Fruit fly (Drosophila melanogaster): ENCODE data around the gene CG6793.

Gene CG6793

DNA sequence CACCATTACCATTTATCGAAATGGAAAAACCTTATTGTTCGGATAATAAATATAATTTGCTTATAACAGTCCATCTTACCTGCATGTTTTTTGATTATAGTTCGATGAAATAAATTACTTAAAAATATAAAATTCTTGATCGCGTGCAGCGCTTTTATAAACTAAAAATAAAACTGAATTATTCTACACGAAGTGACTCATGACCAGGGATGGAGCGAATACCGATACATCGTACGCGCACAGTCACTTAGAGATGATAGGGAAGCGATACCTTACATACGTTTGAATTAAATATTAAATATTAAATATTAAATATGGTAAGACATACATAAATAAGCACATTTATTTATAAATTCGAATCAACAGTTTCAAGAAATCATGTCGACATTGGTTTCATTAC, 49.2 kb upstream of the CG6793 start, which contains the start of gene viaf (continued):
- TF ChIP-seq fd96Cb (tag; optimal IDR thresholded peaks at IDR 0.05) = peak; percentile 22
- TF ChIP-seq hbn (GFP tag; IDR thresholded peaks at IDR 0.05; ENCODE audit: partially characterized antibody) = peak; percentile 85
- TF ChIP-seq sqz (GFP tag; optimal IDR thresholded peaks at IDR 0.05) = no peak
- TF ChIP-seq kay (GFP tag; optimal IDR thresholded peaks at IDR 0.05) = peak; percentile 99
- TF ChIP-seq CG14441 (GFP tag; IDR thresholded peaks at IDR 0.05) = peak; percentile 30
- no peak for TF ChIP-seq ab (GFP tag; optimal IDR thresholded peaks at IDR 0.05)
- TF ChIP-seq E2f1 (GFP tag; IDR thresholded peaks at IDR 0.05) = peak; percentile 59; the same call in 1 of the 2 replicates
- TF ChIP-seq CG12155 (GFP tag; optimal IDR thresholded peaks at IDR 0.05) = peak; percentile 37
- peak; percentile 6 for TF ChIP-seq NC2β (GFP tag; optimal IDR thresholded peaks at IDR 0.05)
- TF ChIP-seq CG18619 (GFP tag; optimal IDR thresholded peaks at IDR 0.05) = no peak
- peak; percentile 78 for TF ChIP-seq CG2129 (GFP tag; IDR thresholded peaks at IDR 0.05; ENCODE audit: partially characterized antibody)
- TF ChIP-seq CG2875 (GFP tag; optimal IDR thresholded peaks at IDR 0.05) = no peak
- TF ChIP-seq CG15514 (GFP tag; optimal IDR thresholded peaks at IDR 0.05) = peak; percentile 83
- TF ChIP-seq CG7928 (GFP tag; optimal IDR thresholded peaks at IDR 0.05) = peak; percentile 95
- peak; percentile 2 for TF ChIP-seq luna (GFP tag; optimal IDR thresholded peaks at IDR 0.05)
- peak; percentile 72 for TF ChIP-seq CG14710 (tag; optimal IDR thresholded peaks at IDR 0.05)
- peak; percentile 69 for TF ChIP-seq phol (tag; optimal IDR thresholded peaks at IDR 0.05)
- TF ChIP-seq gcm2 (GFP tag; optimal IDR thresholded peaks at IDR 0.05) = no peak
- peak; percentile 50 for TF ChIP-seq CG30403 (GFP tag; optimal IDR thresholded peaks at IDR 0.05)
- no peak for TF ChIP-seq CG15073 (GFP tag; optimal IDR thresholded peaks at IDR 0.05)
- TF ChIP-seq CG33557 (GFP tag; optimal IDR thresholded peaks at IDR 0.05) = peak; percentile 42

DNA sequence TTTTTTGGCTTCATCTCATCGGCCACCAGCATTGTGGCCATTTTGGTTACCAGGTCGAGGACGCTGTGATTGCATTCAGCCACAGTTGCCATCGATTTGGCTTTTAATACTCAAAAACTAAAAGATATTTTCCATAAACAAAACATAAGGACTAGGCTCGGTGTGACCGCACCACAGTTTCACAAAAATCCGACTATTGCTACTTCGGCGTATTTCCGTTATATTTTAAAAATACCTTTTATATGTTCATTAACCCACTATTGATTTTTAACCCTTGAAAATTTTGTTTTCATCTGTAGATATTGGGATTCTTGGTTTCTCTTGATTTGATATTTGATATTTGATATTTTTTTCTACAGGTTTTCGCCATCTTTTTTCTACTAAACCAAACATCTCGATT, 44.2 kb upstream of the CG6793 start, which contains the start of gene Grip163:
Gene Grip163, minus strand, starts transcription at position 180 of the 400 bp plus-strand sequence.
- TF ChIP-seq Hr39 (optimal IDR thresholded peaks at IDR 0.05) = no peak
- no peak for TF ChIP-seq CG6272 (GFP tag; IDR thresholded peaks at IDR 0.05)
- TF ChIP-seq CG8281 (tag; optimal IDR thresholded peaks at IDR 0.05) = no peak
- TF ChIP-seq otp (GFP tag; IDR thresholded peaks at IDR 0.05) = no peak
- TF ChIP-seq pan (optimal IDR thresholded peaks at IDR 0.05) = no peak
- no peak for TF ChIP-seq pan (GFP tag; optimal IDR thresholded peaks at IDR 0.05 in 1 of 2, IDR thresholded peaks at IDR 0.05 in 1 of 2)
- no peak for TF ChIP-seq CG11085 (GFP tag; IDR thresholded peaks at IDR 0.05)
- no peak for TF ChIP-seq pho (GFP tag; optimal IDR thresholded peaks at IDR 0.05)
- no peak for TF ChIP-seq CG13424 (tag; optimal IDR thresholded peaks at IDR 0.05)
- TF ChIP-seq MBD-R2 (GFP tag; IDR thresholded peaks at IDR 0.05) = peak; percentile 51; the same call in 1 of the 2 replicates
- peak; percentile 20 for TF ChIP-seq Elba2 (GFP tag; optimal IDR thresholded peaks at IDR 0.05)
- TF ChIP-seq Spps (tag; optimal IDR thresholded peaks at IDR 0.05) = no peak
- TF ChIP-seq slp2 (GFP tag; optimal IDR thresholded peaks at IDR 0.05) = no peak
- peak; percentile 35 for TF ChIP-seq CG9797 (GFP tag; optimal IDR thresholded peaks at IDR 0.05)
- TF ChIP-seq kah (GFP tag; optimal IDR thresholded peaks at IDR 0.05) = no peak
- no peak for TF ChIP-seq lab (GFP tag; optimal IDR thresholded peaks at IDR 0.05)
- TF ChIP-seq Rx (GFP tag; IDR thresholded peaks at IDR 0.05) = no peak
- TF ChIP-seq CG4617 (GFP tag; optimal IDR thresholded peaks at IDR 0.05; ENCODE audit: borderline replicate concordance) = peak; percentile 4
- peak; percentile 78 for TF ChIP-seq onecut (GFP tag; IDR thresholded peaks at IDR 0.05)
- no peak for TF ChIP-seq NK7.1 (GFP tag; optimal IDR thresholded peaks at IDR 0.05)
- no peak for TF ChIP-seq pnt (GFP tag; optimal IDR thresholded peaks at IDR 0.05)
- no peak for TF ChIP-seq Hmr (GFP tag; optimal IDR thresholded peaks at IDR 0.05)
- no peak for TF ChIP-seq mirr (GFP tag; optimal IDR thresholded peaks at IDR 0.05)
- no peak for TF ChIP-seq Xrp1 (GFP tag; IDR thresholded peaks at IDR 0.05)
- TF ChIP-seq gfzf (GFP tag; optimal IDR thresholded peaks at IDR 0.05) = peak; percentile 70
- TF ChIP-seq CG2875 (GFP tag; optimal IDR thresholded peaks at IDR 0.05) = no peak
- TF ChIP-seq crp (GFP tag; optimal IDR thresholded peaks at IDR 0.05) = no peak
- no peak for TF ChIP-seq NC2β (GFP tag; optimal IDR thresholded peaks at IDR 0.05)
- peak; percentile 10; the same call in 1 of the 2 replicates for TF ChIP-seq CG13287 (GFP tag; IDR thresholded peaks at IDR 0.05; ENCODE audit: partially characterized antibody)
- no peak for TF ChIP-seq Atf-2 (GFP tag; optimal IDR thresholded peaks at IDR 0.05)
- peak; percentile 87 for TF ChIP-seq Myb (GFP tag; optimal IDR thresholded peaks at IDR 0.05)
- TF ChIP-seq CG31388 (GFP tag; optimal IDR thresholded peaks at IDR 0.05) = no peak
